Fruit fly (Drosophila melanogaster): Measurements from ENCODE around the gene CG12065.

CG12065 gene

DNA sequence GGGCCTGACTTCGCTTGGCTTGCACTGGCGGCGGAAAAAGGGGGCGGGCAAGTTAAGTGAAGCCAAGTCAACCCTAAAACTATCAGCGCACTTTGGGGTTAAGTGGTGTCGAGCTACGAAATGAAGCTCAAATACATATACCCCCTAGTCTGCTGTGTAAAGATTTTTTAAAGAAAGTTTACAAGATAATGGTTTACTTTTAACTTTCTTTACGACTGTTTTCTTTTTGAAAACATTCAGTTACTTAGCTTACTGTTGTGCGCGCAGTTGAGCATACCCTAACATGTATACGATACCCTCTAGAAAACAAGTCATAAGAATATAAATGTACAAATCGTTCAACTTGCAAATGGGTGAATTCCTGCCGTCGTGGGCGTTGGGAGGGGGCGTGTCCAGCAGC, 31.4 kb upstream of the CG12065 start (continued):
- TF ChIP-seq CG17385 (GFP tag; optimal IDR thresholded peaks at IDR 0.05) (peak; percentile 32), Hmx (GFP tag; optimal IDR thresholded peaks at IDR 0.05) (no peak), CG17829 (tag; optimal IDR thresholded peaks at IDR 0.05) (no peak), pum (GFP tag; optimal IDR thresholded peaks at IDR 0.05) (peak; percentile 20), dysf (GFP tag; IDR thresholded peaks at IDR 0.05) (peak; percentile 53; the same call in 1 of the 3 replicates), Ptx1 (GFP tag; IDR thresholded peaks at IDR 0.05) (peak; percentile 49), Bteb2 (GFP tag; optimal IDR thresholded peaks at IDR 0.05) (no peak), CG10321 (GFP tag; IDR thresholded peaks at IDR 0.05) (no peak), dpn (GFP tag; optimal IDR thresholded peaks at IDR 0.05) (peak; percentile 6 to 38), Nf-YA (GFP tag; IDR thresholded peaks at IDR 0.05) (0 out of 2 replicates have a peak, but pooled peaks have one; percentile 25), vfl (GFP tag; optimal IDR thresholded peaks at IDR 0.05) (no peak), cas (GFP tag; IDR thresholded peaks at IDR 0.05) (no peak), Rfx (GFP tag; IDR thresholded peaks at IDR 0.05) (no peak), org-1 (GFP tag; optimal IDR thresholded peaks at IDR 0.05) (peak; percentile 41), pho (GFP tag; optimal IDR thresholded peaks at IDR 0.05) (peak; percentile 3), CG11456 (GFP tag; IDR thresholded peaks at IDR 0.05) (peak; percentile 50; the same call in 1 of the 3 replicates), CG17328 (GFP tag; IDR thresholded peaks at IDR 0.05) (0 out of 2 replicates have a peak, but pooled peaks have one; percentile 35), Scr (GFP tag; IDR thresholded peaks at IDR 0.05; ENCODE audit: partially characterized antibody) (no peak), Aef1 (GFP tag; IDR thresholded peaks at IDR 0.05) (peak; percentile 17; the same call in 1 of the 3 replicates), mirr (GFP tag; optimal IDR thresholded peaks at IDR 0.05) (no peak), chif (GFP tag; optimal IDR thresholded peaks at IDR 0.05) (peak; percentile 22 to 34), HHEX (GFP tag; optimal IDR thresholded peaks at IDR 0.05) (peak; percentile 32), Oaz (GFP tag; IDR thresholded peaks at IDR 0.05) (0 out of 2 replicates have a peak, but pooled peaks have one; percentile 17), aop (GFP tag; IDR thresholded peaks at IDR 0.05) (no peak), sisA (GFP tag; IDR thresholded peaks at IDR 0.05) (peak; percentile 60), CG3847 (GFP tag; IDR thresholded peaks at IDR 0.05) (peak; percentile 27; the same call in 1 of the 2 replicates), vvl (GFP tag; IDR thresholded peaks at IDR 0.05) (peak; percentile 24; the same call in 1 of the 2 replicates), ttk (GFP tag; IDR thresholded peaks at IDR 0.05) (no peak), slp2 (GFP tag; optimal IDR thresholded peaks at IDR 0.05) (no peak), CG6175 (GFP tag; IDR thresholded peaks at IDR 0.05) (no peak), tin (GFP tag; optimal IDR thresholded peaks at IDR 0.05) (peak; percentile 5), Fer1 (GFP tag; optimal IDR thresholded peaks at IDR 0.05) (peak; percentile 15), jumu (GFP tag; optimal IDR thresholded peaks at IDR 0.05) (no peak), Xrp1 (GFP tag; IDR thresholded peaks at IDR 0.05) (peak; percentile 50; the same call in 1 of the 2 replicates), CG10267 (tag; optimal IDR thresholded peaks at IDR 0.05) (peak; percentile 13), CG8924 (tag; optimal IDR thresholded peaks at IDR 0.05) (peak; percentile 25), Rx (GFP tag; IDR thresholded peaks at IDR 0.05) (peak; percentile 32; the same call in 1 of the 2 replicates), ham (GFP tag; IDR thresholded peaks at IDR 0.05) (no peak), CG8765 (GFP tag; IDR thresholded peaks at IDR 0.05) (no peak), CG6813 (GFP tag; optimal IDR thresholded peaks at IDR 0.05) (peak; percentile 29), CG10209 (GFP tag; optimal IDR thresholded peaks at IDR 0.05) (peak; percentile 8), tio (GFP tag; optimal IDR thresholded peaks at IDR 0.05) (no peak), CG1603 (tag; optimal IDR thresholded peaks at IDR 0.05) (no peak), onecut (GFP tag; IDR thresholded peaks at IDR 0.05) (no peak), mam (GFP tag; optimal IDR thresholded peaks at IDR 0.05) (peak; percentile 40), ind (GFP tag; optimal IDR thresholded peaks at IDR 0.05) (peak; percentile 29), ken (GFP tag; IDR thresholded peaks at IDR 0.05) (0 out of 3 replicates have a peak, but pooled peaks have one; percentile 25), gem (tag; optimal IDR thresholded peaks at IDR 0.05) (peak; percentile 68), Ets65A (GFP tag) (peak; percentile 88), CG12659 (GFP tag; optimal IDR thresholded peaks at IDR 0.05) (peak; percentile 9), Eip74EF (GFP tag; optimal IDR thresholded peaks at IDR 0.05) (no peak), Hr3 (GFP tag; optimal IDR thresholded peaks at IDR 0.05) (peak; percentile 8)

All from whole organism, embryonic.